Worm (Caenorhabditis elegans) whole organism, late embryonic: ENCODE data around the gene F55C9.6.

ENCODE experiments used
- ceh-34 ChIP-seq: sonication (generic microtip); optimal IDR thresholded peaks from 2 replicates; lab custom pipeline; 2016; ENCODE audit warnings: mild to moderate bottlenecking, missing genetic modification characterization, missing compliant biosample characterization
- che-1 ChIP-seq: sonication (generic microtip); optimal IDR thresholded peaks from 2 replicates; lab custom pipeline; 2016; ENCODE audit warnings: mild to moderate bottlenecking, missing genetic modification characterization, missing compliant biosample characterization
- elt-2 ChIP-seq: sonication (generic microtip); optimal IDR thresholded peaks from 2 replicates; lab custom pipeline; 2016; ENCODE audit warnings: missing genetic modification reagents, missing genetic modification characterization, missing compliant biosample characterization
- ets-4 ChIP-seq: sonication (generic microtip); optimal IDR thresholded peaks from 2 replicates; lab custom pipeline; 2016; ENCODE audit warnings: missing genetic modification characterization, missing compliant biosample characterization
- fkh-10 ChIP-seq: fragments of 150-350 bp; optimal IDR thresholded peaks from 2 replicates; lab custom pipeline; 2014; ENCODE audit warnings: missing biosample characterization, missing genetic modification reagents, missing genetic modification characterization
- lin-11 ChIP-seq: fragments of 200-800 bp; sonication (Bioruptor generic); optimal IDR thresholded peaks from 2 replicates; lab custom pipeline; 2018; ENCODE audit warnings: mild to moderate bottlenecking, missing genetic modification characterization, missing compliant biosample characterization
- nfya-1 ChIP-seq: sonication (generic microtip); optimal IDR thresholded peaks from 2 replicates; lab custom pipeline; 2017; ENCODE audit warnings: missing genetic modification characterization, mild to moderate bottlenecking, missing compliant biosample characterization, antibody characterized with exemption, moderate library complexity
- nhr-11 ChIP-seq: fragments of 150-350 bp; optimal IDR thresholded peaks from 2 replicates; lab custom pipeline; 2014; ENCODE audit warnings: missing biosample characterization, missing genetic modification characterization
- pha-2 ChIP-seq: sonication (generic microtip); optimal IDR thresholded peaks from 2 replicates; lab custom pipeline; 2017; ENCODE audit warnings: mild to moderate bottlenecking, missing genetic modification characterization, missing compliant biosample characterization
- pqm-1 ChIP-seq: sonication (generic microtip); optimal IDR thresholded peaks from 2 replicates; lab custom pipeline; 2016; ENCODE audit warnings: missing genetic modification characterization, missing compliant biosample characterization
- sox-4 ChIP-seq: sonication (generic microtip); optimal IDR thresholded peaks from 2 replicates; lab custom pipeline; 2017; ENCODE audit warnings: mild to moderate bottlenecking, missing genetic modification characterization, inconsistent platforms, missing compliant biosample characterization
- unc-3 ChIP-seq, 2 experiments: fragments of 200-800 bp in 1 of 2; sonication (Bioruptor generic) in 1 of 2; sonication (generic microtip) in 1 of 2; conservative IDR thresholded peaks in 1 of 2; optimal IDR thresholded peaks in 1 of 2; 2 replicates each; pipeline versions ENCODE4 v1.3.6 to Lab custom; 2016 to 2022; ENCODE audit warnings: missing compliant biosample characterization in 2 of 2, missing genetic modification characterization in 2 of 2, missing genetic modification reagents in 1 of 2
- unc-86 ChIP-seq: sonication (generic microtip); optimal IDR thresholded peaks from 2 replicates; lab custom pipeline; 2016; ENCODE audit warnings: missing genetic modification characterization, missing compliant biosample characterization

DNA sequence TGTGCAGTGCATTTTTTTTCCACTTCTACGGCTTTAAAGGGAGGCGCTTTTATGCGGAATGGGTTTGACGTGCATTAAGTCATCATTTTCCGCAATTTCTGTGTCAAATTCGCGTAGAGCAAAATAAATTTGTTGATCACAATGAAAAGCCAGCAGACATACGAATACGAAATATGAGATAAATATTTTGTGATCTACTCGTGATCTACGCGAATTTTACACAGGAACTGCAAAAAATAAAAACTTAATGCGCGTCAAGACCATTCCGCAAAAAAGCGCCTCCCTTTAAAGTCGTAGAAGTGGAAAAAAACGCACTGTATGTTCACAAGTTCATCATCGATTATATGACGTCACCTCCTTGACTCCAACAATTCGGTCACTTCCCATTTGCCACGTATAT is 14.8 kb upstream of the F55C9.6 start, which contains the start of gene C43D7.8:
- no peak for TF ChIP-seq ets-4
- no peak for TF ChIP-seq che-1
- no peak for TF ChIP-seq unc-3 (GFP tag; conservative IDR thresholded peaks at IDR 0.05; lab: Robert Waterston, UW)
- TF ChIP-seq unc-3 (tag; optimal IDR thresholded peaks at IDR 0.05; lab: Kevin White, UChicago): no peak
- no peak for TF ChIP-seq nfya-1
- no peak for TF ChIP-seq lin-11 (tag; lab: Kevin White, UChicago)
- TF ChIP-seq nhr-11 (tag; lab: Kevin White, UChicago): no peak
- TF ChIP-seq pha-2: no peak
- no peak for TF ChIP-seq ceh-34 (tag; lab: Kevin White, UChicago)
- TF ChIP-seq sox-4: no peak
- no peak for TF ChIP-seq fkh-10 (GFP tag; lab: Kevin White, UChicago)
- TF ChIP-seq pqm-1 (tag; lab: Kevin White, UChicago): no peak
- no peak for TF ChIP-seq elt-2 (tag; lab: Kevin White, UChicago)
- no peak for TF ChIP-seq unc-86 (tag; lab: Kevin White, UChicago)
